Worm (Caenorhabditis elegans): ENCODE data around the gene C39H7.4.

- TF ChIP-seq lsl-1 (GFP tag; optimal IDR thresholded peaks at IDR 0.05) (no peak), ztf-6 (GFP tag; IDR thresholded peaks at IDR 0.05) (no peak), nfya-1 (tag; optimal IDR thresholded peaks at IDR 0.05; ENCODE audit: borderline replicate concordance, insufficient read depth) (no peak), F55B11.4 (tag; optimal IDR thresholded peaks at IDR 0.05; ENCODE audit: borderline replicate concordance, insufficient read depth) (no peak), snpc-3.4 (tag; optimal IDR thresholded peaks at IDR 0.05) (no peak), F49E8.2 (tag; optimal IDR thresholded peaks at IDR 0.05; ENCODE audit: insufficient read depth) (no peak), ccch-3 (GFP tag; optimal IDR thresholded peaks at IDR 0.05) (no peak), zim-3 (tag; optimal IDR thresholded peaks at IDR 0.05) (no peak), pha-4 (tag; optimal IDR thresholded peaks at IDR 0.05) (peak; percentile 9), ztf-25 (GFP tag; IDR thresholded peaks at IDR 0.05) (no peak), K11D2.4 (GFP tag; IDR thresholded peaks at IDR 0.05) (no peak), somi-1 (GFP tag; optimal IDR thresholded peaks at IDR 0.05) (no peak), zfh-2 (GFP tag; conservative IDR thresholded peaks at IDR 0.05) (no peak), ztf-26 (tag; optimal IDR thresholded peaks at IDR 0.05) (no peak)
These were observed 24.3 kb downstream of the C39H7.4 start for ce11 chrIV:5590120-5590519.

Measured in whole organism, young adult.